Fruit fly (Drosophila melanogaster) S2 (cell line): ENCODE results near the gene p38a.

Source experiments
- CG8478 ChIP-seq: fragments of >200 bp; optimal IDR thresholded peaks from 2 replicates; lab custom pipeline; 2018
- CTCF ChIP-seq, 2 experiments: fragments of >200 bp; optimal IDR thresholded peaks; 2 replicates each; lab custom pipeline; 2018

dm6 chr3R:24151924-24152809 lies at the start of gene p38a, which contains the start of gene CG6178:
- no peak for TF ChIP-seq CG8478 (lab: Kevin White, UChicago)
- TF ChIP-seq CTCF (optimal IDR thresholded peaks at IDR 0.05; lab: Kevin White, UChicago), result no peak
